Worm (Caenorhabditis elegans) whole organism, L1 larva: Measurements from ENCODE around the gene K02A2.1.

Experiments
- C34B4.2 ChIP-seq: sonication (generic microtip); optimal IDR thresholded peaks from 2 replicates; lab custom pipeline; 2017; ENCODE audit warnings: mild to moderate bottlenecking, missing genetic modification characterization, missing compliant biosample characterization
- F16B12.6 ChIP-seq: fragments of 150-350 bp; optimal IDR thresholded peaks from 2 replicates; lab custom pipeline; 2014; ENCODE audit warnings: missing biosample characterization, missing genetic modification characterization
- Y116A8C.19 ChIP-seq: sonication (generic microtip); optimal IDR thresholded peaks from 2 replicates; lab custom pipeline; 2016; ENCODE audit warnings: missing compliant biosample characterization, missing genetic modification characterization, borderline replicate concordance
- aly-2 ChIP-seq: fragments of 150-350 bp; optimal IDR thresholded peaks from 2 replicates; lab custom pipeline; 2014; ENCODE audit warnings: missing biosample characterization, missing genetic modification characterization
- ceh-8 ChIP-seq: fragments of 200-800 bp; sonication (Bioruptor generic); optimal IDR thresholded peaks from 2 replicates; lab custom pipeline; 2018; ENCODE audit warnings: mild to moderate bottlenecking, missing genetic modification characterization, moderate library complexity, missing compliant biosample characterization
- ceh-82 ChIP-seq, 3 experiments: fragments of 150-350 bp in 1 of 3; sonication (generic microtip) in 2 of 3; optimal IDR thresholded peaks; 2 replicates each; lab custom pipeline; 2014 to 2017; ENCODE audit warnings: missing biosample characterization in 3 of 3, missing genetic modification characterization in 3 of 3
- ceh-88 ChIP-seq: fragments of 200-800 bp; sonication (Bioruptor generic); IDR thresholded peaks from 2 replicates; pipeline ENCODE4 v1.3.6; 2022; ENCODE audit warnings: missing genetic modification characterization, missing compliant biosample characterization
- dpl-1 ChIP-seq, 3 experiments: fragments of 150-350 bp in 2 of 3; sonication (generic microtip) in 1 of 3; optimal IDR thresholded peaks; 2 replicates each; lab custom pipeline; 2014 to 2017; ENCODE audit warnings: missing biosample characterization in 3 of 3, missing genetic modification characterization in 3 of 3, missing genetic modification reagents in 3 of 3
- dsc-1 ChIP-seq: sonication (generic microtip); optimal IDR thresholded peaks from 2 replicates; lab custom pipeline; 2016; ENCODE audit warnings: mild to moderate bottlenecking, missing genetic modification characterization, missing compliant biosample characterization
- efl-1 ChIP-seq, 4 experiments: fragments of 150-350 bp; optimal IDR thresholded peaks in 3 of 4; peaks in 1 of 4; 1 replicate in 1 of 4; 2 replicates in 3 of 4; lab custom pipeline; 2014; ENCODE audit warnings: missing biosample characterization in 2 of 4, missing genetic modification characterization in 2 of 4, missing genetic modification reagents in 2 of 4
- egl-13 ChIP-seq: sonication (generic microtip); optimal IDR thresholded peaks from 2 replicates; lab custom pipeline; 2016; ENCODE audit warnings: missing genotype, missing genetic modification reagents, missing genetic modification characterization, missing compliant biosample characterization
- egl-27 ChIP-seq, 2 experiments: fragments of 150-350 bp in 1 of 2; sonication (generic microtip); optimal IDR thresholded peaks; 3 replicates each; lab custom pipeline; 2017 to 2018; ENCODE audit warnings: missing biosample characterization in 2 of 2, missing genetic modification characterization in 2 of 2, missing genetic modification reagents in 2 of 2
- elt-2 ChIP-seq: sonication (generic microtip); optimal IDR thresholded peaks from 2 replicates; lab custom pipeline; 2016; ENCODE audit warnings: missing genetic modification characterization, mild to moderate bottlenecking, inconsistent platforms, missing compliant biosample characterization, missing genetic modification reagents
- elt-3 ChIP-seq, 6 experiments: fragments of 150-350 bp in 1 of 6; sonication (generic microtip); optimal IDR thresholded peaks; 2 replicates each; lab custom pipeline; 2017 to 2018; ENCODE audit warnings: missing biosample characterization in 6 of 6, missing genetic modification characterization in 6 of 6, inconsistent platforms in 1 of 6
- ets-5 ChIP-seq: fragments of 200-800 bp; sonication (Bioruptor generic); IDR thresholded peaks from 2 replicates; pipeline ENCODE4 v1.3.6; 2022; ENCODE audit warnings: missing genetic modification characterization, missing compliant biosample characterization
- fkh-10 ChIP-seq: sonication (generic microtip); optimal IDR thresholded peaks from 2 replicates; lab custom pipeline; 2017; ENCODE audit warnings: missing biosample characterization, missing genetic modification reagents, missing genetic modification characterization
- hlh-17 ChIP-seq: fragments of 200-800 bp; sonication (Bioruptor generic); optimal IDR thresholded peaks from 2 replicates; lab custom pipeline; 2018; ENCODE audit warnings: missing genetic modification characterization, mild to moderate bottlenecking, missing compliant biosample characterization, moderate library complexity, borderline replicate concordance
- hpl-2 ChIP-seq: fragments of 150-350 bp; optimal IDR thresholded peaks from 2 replicates; lab custom pipeline; 2014; ENCODE audit warnings: missing biosample characterization, missing genetic modification reagents, missing genetic modification characterization
- isw-1 ChIP-seq: fragments of 200-800 bp; sonication (Bioruptor generic); IDR thresholded peaks from 2 replicates; pipeline ENCODE4 v1.3.6; 2022; ENCODE audit warnings: missing genetic modification characterization, missing compliant biosample characterization
- lin-13 ChIP-seq: fragments of 150-350 bp; optimal IDR thresholded peaks from 2 replicates; lab custom pipeline; 2014; ENCODE audit warnings: missing biosample characterization, missing genetic modification reagents, missing genetic modification characterization
- lin-15B ChIP-seq: fragments of 150-350 bp; sonication (generic microtip); optimal IDR thresholded peaks from 3 replicates; lab custom pipeline; 2014; ENCODE audit warnings: missing biosample characterization, missing genetic modification characterization
- lin-35 ChIP-seq, 2 experiments: fragments of 150-350 bp; optimal IDR thresholded peaks; 2 replicates each; lab custom pipeline; 2014; ENCODE audit warnings: missing biosample characterization in 2 of 2, missing genetic modification characterization in 2 of 2, missing genetic modification reagents in 2 of 2
- mdl-1 ChIP-seq, 2 experiments: fragments of 150-350 bp; optimal IDR thresholded peaks; 2 replicates each; lab custom pipeline; 2014 to 2017; ENCODE audit warnings: missing biosample characterization in 2 of 2, missing genetic modification characterization in 2 of 2, inconsistent platforms in 1 of 2
- mep-1 ChIP-seq: fragments of 150-350 bp; optimal IDR thresholded peaks from 2 replicates; lab custom pipeline; 2014; ENCODE audit warnings: missing biosample characterization, missing genetic modification characterization
- nhr-71 ChIP-seq: sonication (generic microtip); optimal IDR thresholded peaks from 2 replicates; lab custom pipeline; 2016; ENCODE audit warnings: mild to moderate bottlenecking, missing genetic modification characterization, moderate library complexity, missing compliant biosample characterization
- nhr-84 ChIP-seq: sonication (generic microtip); optimal IDR thresholded peaks from 2 replicates; lab custom pipeline; 2017; ENCODE audit warnings: missing biosample characterization, missing genetic modification characterization
- nhr-90 ChIP-seq: sonication (generic microtip); optimal IDR thresholded peaks from 2 replicates; lab custom pipeline; 2016; ENCODE audit warnings: mild to moderate bottlenecking, missing genetic modification characterization, missing compliant biosample characterization; ENCODE audit not compliant: poor library complexity
- pag-3 ChIP-seq: sonication (generic microtip); optimal IDR thresholded peaks from 2 replicates; lab custom pipeline; 2017; ENCODE audit warnings: missing genetic modification characterization, mild to moderate bottlenecking, missing compliant biosample characterization, antibody characterized with exemption, borderline replicate concordance; ENCODE audit not compliant: insufficient read depth
- pax-3 ChIP-seq: fragments of 200-800 bp; sonication (Bioruptor generic); optimal IDR thresholded peaks from 2 replicates; lab custom pipeline; 2018; ENCODE audit warnings: mild to moderate bottlenecking, missing genetic modification characterization, moderate library complexity, missing compliant biosample characterization
- pqm-1 ChIP-seq: sonication (generic microtip); optimal IDR thresholded peaks from 3 replicates; lab custom pipeline; 2017; ENCODE audit warnings: missing biosample characterization, missing genetic modification characterization
- rnt-1 ChIP-seq: sonication (generic microtip); optimal IDR thresholded peaks from 2 replicates; lab custom pipeline; 2016; ENCODE audit warnings: mild to moderate bottlenecking, missing genetic modification characterization, moderate library complexity, missing compliant biosample characterization
- snpc-4 ChIP-seq: fragments of 150-350 bp; optimal IDR thresholded peaks from 2 replicates; lab custom pipeline; 2014; ENCODE audit warnings: missing biosample characterization, missing genetic modification characterization
- sptf-1 ChIP-seq: fragments of 150-350 bp; optimal IDR thresholded peaks from 2 replicates; lab custom pipeline; 2014; ENCODE audit warnings: missing biosample characterization, missing genetic modification characterization
- tlp-1 ChIP-seq: fragments of 150-350 bp; optimal IDR thresholded peaks from 2 replicates; lab custom pipeline; 2014; ENCODE audit warnings: missing biosample characterization, missing genetic modification characterization
- unc-30 ChIP-seq: sonication (generic microtip); optimal IDR thresholded peaks from 2 replicates; lab custom pipeline; 2017; ENCODE audit warnings: missing biosample characterization, missing genetic modification characterization
- unc-98 ChIP-seq: fragments of 200-800 bp; sonication (Bioruptor generic); IDR thresholded peaks from 2 replicates; pipeline ENCODE4 v1.3.6; 2022; ENCODE audit warnings: missing genetic modification characterization, missing compliant biosample characterization
- vab-15 ChIP-seq: sonication (generic microtip); optimal IDR thresholded peaks from 2 replicates; lab custom pipeline; 2017; ENCODE audit warnings: missing genotype, mild to moderate bottlenecking, missing genetic modification characterization, missing compliant biosample characterization
- zip-4 ChIP-seq: fragments of 200-800 bp; sonication (Bioruptor generic); optimal IDR thresholded peaks from 2 replicates; lab custom pipeline; 2018; ENCODE audit warnings: mild to moderate bottlenecking, missing genetic modification characterization, moderate library complexity, missing compliant biosample characterization
- ztf-4 ChIP-seq: fragments of 150-350 bp; optimal IDR thresholded peaks from 2 replicates; lab custom pipeline; 2014; ENCODE audit warnings: missing biosample characterization, missing genetic modification characterization

The K02A2.1 gene

DNA sequence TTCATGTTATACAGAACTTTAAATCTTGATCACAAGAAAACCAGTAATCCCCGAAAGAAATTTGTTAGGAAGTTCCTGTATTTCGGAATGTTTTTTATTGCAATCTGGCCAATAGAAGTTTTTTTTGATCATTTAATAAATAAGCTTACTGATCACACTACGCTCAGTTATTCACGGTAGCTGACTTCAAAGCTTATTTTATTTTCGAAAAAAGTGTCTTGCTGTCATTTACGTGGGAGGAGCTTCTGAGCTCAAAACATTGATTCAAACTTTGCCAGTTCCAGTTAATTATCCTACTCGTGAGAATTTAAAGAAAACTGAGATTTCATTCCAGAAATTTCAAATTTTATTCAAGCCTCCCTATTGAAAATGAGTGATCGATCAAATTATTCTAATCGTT lies 2.7 kb upstream of the K02A2.1 start, which contains the start of gene srd-54:
TSS of gene srd-54 (plus strand) at position 301 of the 400 bp plus-strand sequence.
- TF ChIP-seq ztf-4 (tag; lab: Kevin White, UChicago): no peak
- TF ChIP-seq C34B4.2: no peak
- no peak for TF ChIP-seq lin-15B
- TF ChIP-seq pag-3 (tag; lab: Kevin White, UChicago): no peak
- TF ChIP-seq F16B12.6 (tag; lab: Kevin White, UChicago): no peak
- no peak for TF ChIP-seq ceh-8 (GFP tag; lab: Kevin White, UChicago)
- TF ChIP-seq dpl-1 (GFP tag; optimal IDR thresholded peaks at IDR 0.05; lab: Kevin White, UChicago): no peak
- TF ChIP-seq, all 84 proteins: peak for 0

- TF ChIP-seq lin-35 (GFP tag; optimal IDR thresholded peaks at IDR 0.05; lab: Kevin White, UChicago): no peak
- TF ChIP-seq isw-1 (GFP tag; lab: Robert Waterston, UW): no peak
- no peak for TF ChIP-seq hpl-2 (GFP tag; lab: Kevin White, UChicago)
- TF ChIP-seq pax-3: no peak
- TF ChIP-seq snpc-4 (tag; lab: Kevin White, UChicago): no peak
- TF ChIP-seq efl-1 (optimal IDR thresholded peaks at IDR 0.05; lab: Kevin White, UChicago): no peak
- no peak for TF ChIP-seq efl-1 (GFP tag; optimal IDR thresholded peaks at IDR 0.05 in 1 of 2; lab: Kevin White, UChicago)
- TF ChIP-seq rnt-1 (tag; lab: Kevin White, UChicago): no peak
- no peak for TF ChIP-seq F16B12.6 (tag; lab: Kevin White, UChicago)
- TF ChIP-seq ceh-8 (GFP tag; lab: Kevin White, UChicago): no peak
- TF ChIP-seq sptf-1 (tag; lab: Kevin White, UChicago): no peak
- TF ChIP-seq elt-2 (tag; lab: Kevin White, UChicago): no peak
- TF ChIP-seq ceh-88 (GFP tag; lab: Robert Waterston, UW): no peak
- TF ChIP-seq lin-13 (GFP tag; lab: Kevin White, UChicago): no peak
- no peak for TF ChIP-seq ztf-4 (tag; lab: Kevin White, UChicago)
- TF ChIP-seq fkh-10 (GFP tag; lab: Kevin White, UChicago): no peak
- TF ChIP-seq mep-1 (tag; lab: Kevin White, UChicago): no peak
- TF ChIP-seq ceh-82 (tag; optimal IDR thresholded peaks at IDR 0.05; lab: Kevin White, UChicago): no peak
- TF ChIP-seq dsc-1 (tag; lab: Kevin White, UChicago): no peak
- no peak for TF ChIP-seq unc-30 (tag; lab: Kevin White, UChicago)
Measured at ce11 chrII:7434182-7434581, 876 bp upstream of the K02A2.1 start, which contains the start of gene kcc-3. Gene kcc-3, minus strand, starts transcription at chrII:7434282.

DNA sequence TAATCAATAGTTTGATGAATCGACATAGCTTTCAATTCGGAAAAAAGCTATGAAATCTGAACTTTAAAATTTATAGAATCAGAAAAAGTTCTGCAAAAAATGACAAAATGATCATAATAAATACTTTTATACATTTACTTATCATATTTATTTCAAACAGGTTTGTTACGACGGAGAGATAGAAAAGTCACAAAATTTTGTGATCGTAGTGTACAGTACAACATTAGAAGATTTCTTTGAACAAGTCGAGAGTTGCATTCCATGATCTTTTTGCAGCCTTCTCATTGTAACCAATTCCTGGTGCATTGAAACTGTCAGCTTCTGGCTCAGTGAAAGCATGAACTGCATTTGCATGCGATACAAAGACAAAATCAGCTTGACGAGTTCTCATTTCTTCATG lies 21.1 kb downstream of the K02A2.1 start, which contains the start of gene D1022.3:
TSS of gene D1022.3 (minus strand) at position 101 of the 400 bp plus-strand sequence.
- TF ChIP-seq unc-30 (tag; lab: Kevin White, UChicago): no peak
- TF ChIP-seq ets-5: no peak
- TF ChIP-seq zip-4 (GFP tag; lab: Kevin White, UChicago): no peak
- no peak for TF ChIP-seq elt-3 (tag; optimal IDR thresholded peaks at IDR 0.05; lab: Kevin White, UChicago)
- TF ChIP-seq egl-27 (tag; optimal IDR thresholded peaks at IDR 0.05; lab: Kevin White, UChicago): no peak
- TF ChIP-seq vab-15 (tag; lab: Kevin White, UChicago): no peak
- TF ChIP-seq aly-2 (tag; lab: Kevin White, UChicago): no peak
- no peak for TF ChIP-seq unc-98 (GFP tag; lab: Robert Waterston, UW)
- no peak for TF ChIP-seq nhr-71 (tag; lab: Kevin White, UChicago)
- TF ChIP-seq nhr-90: no peak
- TF ChIP-seq snpc-4 (tag; lab: Kevin White, UChicago): no peak
- TF ChIP-seq tlp-1 (tag; lab: Kevin White, UChicago): no peak
- TF ChIP-seq pqm-1 (tag; lab: Kevin White, UChicago): no peak
- no peak for TF ChIP-seq egl-13 (tag; lab: Kevin White, UChicago)
- TF ChIP-seq lin-13 (GFP tag; lab: Kevin White, UChicago): no peak
- no peak for TF ChIP-seq dsc-1 (tag; lab: Kevin White, UChicago)
- no peak for TF ChIP-seq hlh-17 (GFP tag; lab: Kevin White, UChicago)
- no peak for TF ChIP-seq nhr-84
- no peak for TF ChIP-seq mdl-1 (tag; optimal IDR thresholded peaks at IDR 0.05; lab: Kevin White, UChicago)
- no peak for TF ChIP-seq Y116A8C.19 (tag; lab: Kevin White, UChicago)
